Worm (Caenorhabditis elegans): ENCODE results near the gene mrps-18C.

DNA sequence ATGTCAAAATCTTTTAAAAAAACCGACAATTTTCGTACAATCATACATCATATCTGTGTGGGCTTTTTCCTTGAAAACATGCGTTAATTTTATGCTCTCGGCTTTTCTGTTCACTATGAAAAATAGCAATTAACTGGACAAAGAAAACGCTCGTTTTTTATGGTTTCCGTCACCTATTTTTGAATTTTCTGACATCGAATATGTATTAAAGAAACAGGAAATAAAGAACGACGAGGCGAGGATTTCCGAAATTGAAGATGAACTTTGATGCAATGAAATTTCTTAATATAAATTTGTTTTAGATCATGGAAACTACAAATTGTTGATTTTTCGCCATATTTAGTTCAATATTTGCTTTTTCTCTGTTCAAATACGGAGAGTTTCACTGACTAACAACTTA is 48.6 kb downstream of the mrps-18C start:
- TF ChIP-seq let-526 (GFP tag; IDR thresholded peaks at IDR 0.05) (no peak), atf-7 (tag; optimal IDR thresholded peaks at IDR 0.05) (no peak), rec-8 (tag; optimal IDR thresholded peaks at IDR 0.05) (no peak), bed-2 (GFP tag; IDR thresholded peaks at IDR 0.05) (no peak), mxl-1 (tag; optimal IDR thresholded peaks at IDR 0.05) (no peak), ama-1 (optimal IDR thresholded peaks at IDR 0.05) (no peak), ama-1 (GFP tag; optimal IDR thresholded peaks at IDR 0.05) (no peak), lag-1 (GFP tag; IDR thresholded peaks at IDR 0.05) (no peak)

Measured in whole organism, young adult.